Fruit fly (Drosophila melanogaster): ENCODE data around the gene HDAC4.

The HDAC4 gene

dm6 chrX:13285001-13285748, at the start of gene HDAC4, which contains the start of gene CG15743:
Gene HDAC4, minus strand, starts transcription at chrX:13285632.
Gene CG15743, plus strand, starts transcription at chrX:13285707.
- TF ChIP-seq CG11617 (GFP tag; optimal IDR thresholded peaks at IDR 0.05) (peak; percentile 41), CG12768 (GFP tag; optimal IDR thresholded peaks at IDR 0.05) (no peak), CG7101 (tag; optimal IDR thresholded peaks at IDR 0.05) (peak; percentile 2), Hr96 (GFP tag; optimal IDR thresholded peaks at IDR 0.05) (no peak), cic (GFP tag; optimal IDR thresholded peaks at IDR 0.05) (no peak), CG33017 (tag; optimal IDR thresholded peaks at IDR 0.05) (no peak), CG14711 (tag; optimal IDR thresholded peaks at IDR 0.05) (no peak), cnc (optimal IDR thresholded peaks at IDR 0.05) (no peak), Clk (GFP tag; optimal IDR thresholded peaks at IDR 0.05) (no peak), Mnt (GFP tag; optimal IDR thresholded peaks at IDR 0.05) (peak; percentile 70), CG5204 (GFP tag; optimal IDR thresholded peaks at IDR 0.05) (no peak), Crg-1 (GFP tag; optimal IDR thresholded peaks at IDR 0.05) (no peak), CG7045 (GFP tag; optimal IDR thresholded peaks at IDR 0.05) (no peak), tj (GFP tag; optimal IDR thresholded peaks at IDR 0.05) (peak; percentile 41), ovo (GFP tag; optimal IDR thresholded peaks at IDR 0.05) (no peak), pad (GFP tag; optimal IDR thresholded peaks at IDR 0.05) (no peak), bab1 (GFP tag; optimal IDR thresholded peaks at IDR 0.05) (peak; percentile 41), CG1620 (GFP tag; optimal IDR thresholded peaks at IDR 0.05) (peak; percentile 35), kay (GFP tag; ENCODE audit: borderline replicate concordance) (no peak), toe (GFP tag; optimal IDR thresholded peaks at IDR 0.05) (no peak)

- TF ChIP-seq Crg-1 (GFP tag; optimal IDR thresholded peaks at IDR 0.05) (peak; percentile 89), bab1 (GFP tag; optimal IDR thresholded peaks at IDR 0.05) (peak; percentile 59), pad (GFP tag; optimal IDR thresholded peaks at IDR 0.05) (peak; percentile 76), tj (GFP tag; optimal IDR thresholded peaks at IDR 0.05) (no peak), CG33017 (tag; optimal IDR thresholded peaks at IDR 0.05) (peak; percentile 13), Hr96 (GFP tag; optimal IDR thresholded peaks at IDR 0.05) (peak; percentile 51), CG7101 (tag; optimal IDR thresholded peaks at IDR 0.05) (peak; percentile 81), CG14711 (tag; optimal IDR thresholded peaks at IDR 0.05) (peak; percentile 55), CG11617 (GFP tag; optimal IDR thresholded peaks at IDR 0.05) (no peak), Mnt (GFP tag; optimal IDR thresholded peaks at IDR 0.05) (peak; percentile 60), toe (GFP tag; optimal IDR thresholded peaks at IDR 0.05) (no peak), CG1620 (GFP tag; optimal IDR thresholded peaks at IDR 0.05) (peak; percentile 93), ovo (GFP tag; optimal IDR thresholded peaks at IDR 0.05) (peak; percentile 66)
Observed at dm6 chrX:13334434-13335146, 49.2 kb upstream of the HDAC4 start.

- TF ChIP-seq ovo (GFP tag; optimal IDR thresholded peaks at IDR 0.05), result no peak
- no peak for TF ChIP-seq CG1620 (GFP tag; optimal IDR thresholded peaks at IDR 0.05)
- TF ChIP-seq toe (GFP tag; optimal IDR thresholded peaks at IDR 0.05), result no peak
- no peak for TF ChIP-seq bab1 (GFP tag; optimal IDR thresholded peaks at IDR 0.05)
- no peak for TF ChIP-seq cnc (optimal IDR thresholded peaks at IDR 0.05)
- TF ChIP-seq CG14711 (tag; optimal IDR thresholded peaks at IDR 0.05), result no peak
- TF ChIP-seq Clk (GFP tag; optimal IDR thresholded peaks at IDR 0.05), result no peak
- TF ChIP-seq CG12768 (GFP tag; optimal IDR thresholded peaks at IDR 0.05), result no peak
- TF ChIP-seq cic (GFP tag; optimal IDR thresholded peaks at IDR 0.05), result no peak
- no peak for TF ChIP-seq Crg-1 (GFP tag; optimal IDR thresholded peaks at IDR 0.05)
- no peak for TF ChIP-seq kay (GFP tag; ENCODE audit: borderline replicate concordance)
- TF ChIP-seq CG7101 (tag; optimal IDR thresholded peaks at IDR 0.05), result no peak
- no peak for TF ChIP-seq CG7045 (GFP tag; optimal IDR thresholded peaks at IDR 0.05)
- TF ChIP-seq tj (GFP tag; optimal IDR thresholded peaks at IDR 0.05), result no peak
- no peak for TF ChIP-seq Mnt (GFP tag; optimal IDR thresholded peaks at IDR 0.05)
- no peak for TF ChIP-seq CG5204 (GFP tag; optimal IDR thresholded peaks at IDR 0.05)
- no peak for TF ChIP-seq CG11617 (GFP tag; optimal IDR thresholded peaks at IDR 0.05)
- TF ChIP-seq CG33017 (tag; optimal IDR thresholded peaks at IDR 0.05), result no peak
- no peak for TF ChIP-seq pad (GFP tag; optimal IDR thresholded peaks at IDR 0.05)
- TF ChIP-seq Hr96 (GFP tag; optimal IDR thresholded peaks at IDR 0.05), result no peak
Observed at dm6 chrX:13332702-13333243, 47.3 kb upstream of the HDAC4 start.

- TF ChIP-seq bab1 (GFP tag; optimal IDR thresholded peaks at IDR 0.05) (peak; percentile 35), CG33017 (tag; optimal IDR thresholded peaks at IDR 0.05) (peak; percentile 73), CG12768 (GFP tag; optimal IDR thresholded peaks at IDR 0.05) (peak; percentile 55), Mnt (GFP tag; optimal IDR thresholded peaks at IDR 0.05) (peak; percentile 93), ovo (GFP tag; optimal IDR thresholded peaks at IDR 0.05) (peak; percentile 89), toe (GFP tag; optimal IDR thresholded peaks at IDR 0.05) (no peak), CG7045 (GFP tag; optimal IDR thresholded peaks at IDR 0.05) (peak; percentile 19), pad (GFP tag; optimal IDR thresholded peaks at IDR 0.05) (peak; percentile 50), cic (GFP tag; optimal IDR thresholded peaks at IDR 0.05) (peak; percentile 44), CG1620 (GFP tag; optimal IDR thresholded peaks at IDR 0.05) (no peak), kay (GFP tag; ENCODE audit: borderline replicate concordance) (peak; percentile 92), CG5204 (GFP tag; optimal IDR thresholded peaks at IDR 0.05) (no peak), CG14711 (tag; optimal IDR thresholded peaks at IDR 0.05) (peak; percentile 82), Clk (GFP tag; optimal IDR thresholded peaks at IDR 0.05) (no peak), Hr96 (GFP tag; optimal IDR thresholded peaks at IDR 0.05) (peak; percentile 56), cnc (optimal IDR thresholded peaks at IDR 0.05) (no peak), Crg-1 (GFP tag; optimal IDR thresholded peaks at IDR 0.05) (peak; percentile 62), tj (GFP tag; optimal IDR thresholded peaks at IDR 0.05) (peak; percentile 61), CG11617 (GFP tag; optimal IDR thresholded peaks at IDR 0.05) (peak; percentile 62), CG7101 (tag; optimal IDR thresholded peaks at IDR 0.05) (peak; percentile 84)
Observed at dm6 chrX:13331814-13332701, 46.6 kb upstream of the HDAC4 start.

Measured in whole organism, adult.